Worm (Caenorhabditis elegans) whole organism, L4 larva: ENCODE measurements around the gene ndx-6.

Experiments
- D1046.2 ChIP-seq: fragments of 200-800 bp; sonication (Bioruptor generic); IDR thresholded peaks from 2 replicates; pipeline ENCODE4 v1.3.6; 2022; ENCODE audit warnings: missing genetic modification characterization, missing compliant biosample characterization
- F37D6.2 ChIP-seq: sonication (generic microtip); optimal IDR thresholded peaks from 2 replicates; lab custom pipeline; 2016; ENCODE audit warnings: mild to moderate bottlenecking, missing genetic modification characterization, missing compliant biosample characterization
- T26A8.4 ChIP-seq: fragments of 200-800 bp; sonication (Bioruptor generic); IDR thresholded peaks from 2 replicates; pipeline ENCODE4 v1.3.6; 2022; ENCODE audit warnings: missing genetic modification characterization, missing compliant biosample characterization
- Y105C5A.15 ChIP-seq: fragments of 200-800 bp; sonication (Bioruptor generic); IDR thresholded peaks from 2 replicates; pipeline ENCODE4 v1.3.6; 2022; ENCODE audit warnings: missing genetic modification characterization, missing compliant biosample characterization
- aha-1 ChIP-seq: fragments of 150-350 bp; peaks from one replicate; lab custom pipeline; 2014; ENCODE audit warnings: missing biosample characterization, missing genetic modification characterization
- ceh-20 ChIP-seq: fragments of 200-800 bp; sonication (Bioruptor generic); IDR thresholded peaks from 2 replicates; pipeline ENCODE4 v1.3.6; 2022; ENCODE audit warnings: missing genetic modification reagents, missing genetic modification characterization, missing compliant biosample characterization
- ceh-28 ChIP-seq: fragments of 150-350 bp; optimal IDR thresholded peaks from 2 replicates; lab custom pipeline; 2014; ENCODE audit warnings: missing biosample characterization, missing genetic modification reagents, missing genetic modification characterization
- ceh-62 ChIP-seq: sonication (generic microtip); optimal IDR thresholded peaks from 2 replicates; lab custom pipeline; 2017; ENCODE audit warnings: missing biosample characterization, missing genetic modification characterization
- cey-2 ChIP-seq: sonication (generic microtip); optimal IDR thresholded peaks from 3 replicates; lab custom pipeline; 2017; ENCODE audit warnings: missing genetic modification characterization, mild to moderate bottlenecking, missing compliant biosample characterization, antibody characterized with exemption, borderline replicate concordance; ENCODE audit not compliant: insufficient read depth
- ctbp-1 ChIP-seq: fragments of 200-800 bp; sonication (Bioruptor generic); IDR thresholded peaks from 2 replicates; pipeline ENCODE4 v1.3.6; 2022; ENCODE audit warnings: missing genetic modification reagents, missing genetic modification characterization, missing compliant biosample characterization
- daf-8 ChIP-seq: fragments of 200-800 bp; sonication (Bioruptor generic); IDR thresholded peaks from 2 replicates; pipeline ENCODE4 v1.3.6; 2022; ENCODE audit warnings: missing genetic modification characterization, missing compliant biosample characterization
- dmd-8 ChIP-seq: fragments of 200-800 bp; sonication (Bioruptor generic); IDR thresholded peaks from 2 replicates; pipeline ENCODE4 v1.3.6; 2022; ENCODE audit warnings: missing genetic modification characterization, missing compliant biosample characterization
- duxl-1 ChIP-seq: sonication (generic microtip); optimal IDR thresholded peaks from 2 replicates; lab custom pipeline; 2016; ENCODE audit warnings: mild to moderate bottlenecking, missing genetic modification characterization, moderate library complexity, missing compliant biosample characterization; ENCODE audit not compliant: poor library complexity
- egl-43 ChIP-seq: fragments of 200-800 bp; sonication (Bioruptor generic); IDR thresholded peaks from 2 replicates; pipeline ENCODE4 v1.3.6; 2022; ENCODE audit warnings: missing genetic modification reagents, missing genetic modification characterization, missing compliant biosample characterization
- fkh-10 ChIP-seq: fragments of 150-350 bp; optimal IDR thresholded peaks from 2 replicates; lab custom pipeline; 2014; ENCODE audit warnings: missing biosample characterization, missing genetic modification reagents, missing genetic modification characterization
- gei-8 ChIP-seq: fragments of 200-800 bp; sonication (Bioruptor generic); optimal IDR thresholded peaks from 2 replicates; lab custom pipeline; 2018; ENCODE audit warnings: mild to moderate bottlenecking, missing genetic modification characterization, missing compliant biosample characterization
- hif-1 ChIP-seq, 2 experiments: sonication (generic microtip); optimal IDR thresholded peaks; 2 replicates each; lab custom pipeline; 2016 to 2017; ENCODE audit warnings: missing compliant biosample characterization in 2 of 2, missing genetic modification characterization in 2 of 2, missing genetic modification reagents in 2 of 2, missing genotype in 2 of 2, mild to moderate bottlenecking in 1 of 2
- hlh-30 ChIP-seq: sonication (generic microtip); optimal IDR thresholded peaks from 2 replicates; lab custom pipeline; 2017; ENCODE audit warnings: antibody characterized with exemption, mild to moderate bottlenecking, missing genetic modification characterization, missing compliant biosample characterization; ENCODE audit not compliant: insufficient read depth
- hmg-1.1 ChIP-seq: fragments of 200-800 bp; sonication (Bioruptor generic); IDR thresholded peaks from 2 replicates; pipeline ENCODE4 v1.3.6; 2022; ENCODE audit warnings: missing genetic modification reagents, missing genetic modification characterization, missing compliant biosample characterization
- lir-3 ChIP-seq: sonication (generic microtip); optimal IDR thresholded peaks from 2 replicates; lab custom pipeline; 2016; ENCODE audit warnings: mild to moderate bottlenecking, missing genetic modification characterization, missing compliant biosample characterization
- mes-2 ChIP-seq: sonication (generic microtip); optimal IDR thresholded peaks from 2 replicates; lab custom pipeline; 2016; ENCODE audit warnings: missing genotype, mild to moderate bottlenecking, missing genetic modification characterization, missing compliant biosample characterization; ENCODE audit not compliant: poor library complexity, severe bottlenecking
- mxl-2 ChIP-seq: fragments of 200-800 bp; sonication (Bioruptor generic); conservative IDR thresholded peaks from 2 replicates; pipeline ENCODE4 v1.3.6; 2022; ENCODE audit warnings: missing genetic modification reagents, missing genetic modification characterization, missing compliant biosample characterization
- nhr-111 ChIP-seq: fragments of 200-800 bp; sonication (Bioruptor generic); optimal IDR thresholded peaks from 2 replicates; lab custom pipeline; 2018; ENCODE audit warnings: mild to moderate bottlenecking, missing genetic modification characterization, missing compliant biosample characterization
- nhr-28 ChIP-seq: fragments of 150-350 bp; optimal IDR thresholded peaks from 2 replicates; lab custom pipeline; 2014; ENCODE audit warnings: missing biosample characterization, missing genetic modification characterization
- nhr-6 ChIP-seq: fragments of 150-350 bp; optimal IDR thresholded peaks from 2 replicates; lab custom pipeline; 2014; ENCODE audit warnings: missing biosample characterization, missing genetic modification characterization
- pqm-1 ChIP-seq: sonication (generic microtip); optimal IDR thresholded peaks from 2 replicates; lab custom pipeline; 2017; ENCODE audit warnings: missing biosample characterization, missing genetic modification characterization
- saeg-2 ChIP-seq: fragments of 200-800 bp; sonication (Bioruptor generic); IDR thresholded peaks from 2 replicates; pipeline ENCODE4 v1.3.6; 2022; ENCODE audit warnings: missing genetic modification reagents, missing genetic modification characterization, missing compliant biosample characterization
- snpc-1.2 ChIP-seq: fragments of 200-800 bp; sonication (Bioruptor generic); IDR thresholded peaks from 2 replicates; pipeline ENCODE4 v1.3.6; 2022; ENCODE audit warnings: missing genetic modification reagents, missing genetic modification characterization, missing compliant biosample characterization
- spr-1 ChIP-seq: sonication (generic microtip); optimal IDR thresholded peaks from 2 replicates; lab custom pipeline; 2016; ENCODE audit warnings: mild to moderate bottlenecking, missing genetic modification characterization, missing compliant biosample characterization
- tra-1 ChIP-seq: fragments of 200-800 bp; sonication (Bioruptor generic); IDR thresholded peaks from 2 replicates; pipeline ENCODE4 v1.3.6; 2022; ENCODE audit warnings: missing genetic modification reagents, missing genetic modification characterization, missing compliant biosample characterization
- unc-39 ChIP-seq: sonication (generic microtip); optimal IDR thresholded peaks from 2 replicates; lab custom pipeline; 2017; ENCODE audit warnings: missing biosample characterization, missing genetic modification characterization
- unc-62 ChIP-seq, 3 experiments: fragments of 150-350 bp in 1 of 3; sonication (generic microtip); optimal IDR thresholded peaks in 2 of 3; peaks in 1 of 3; 1 replicate in 1 of 3; 2 replicates in 2 of 3; lab custom pipeline; 2014 to 2017; ENCODE audit warnings: missing biosample characterization in 3 of 3, missing genetic modification characterization in 3 of 3, missing genetic modification reagents in 3 of 3, missing genotype in 1 of 3
- zfp-3 ChIP-seq: fragments of 200-800 bp; sonication (Bioruptor generic); conservative IDR thresholded peaks from 2 replicates; pipeline ENCODE4 v1.3.6; 2022; ENCODE audit warnings: missing genetic modification reagents, missing genetic modification characterization, missing compliant biosample characterization

Gene ndx-6

DNA sequence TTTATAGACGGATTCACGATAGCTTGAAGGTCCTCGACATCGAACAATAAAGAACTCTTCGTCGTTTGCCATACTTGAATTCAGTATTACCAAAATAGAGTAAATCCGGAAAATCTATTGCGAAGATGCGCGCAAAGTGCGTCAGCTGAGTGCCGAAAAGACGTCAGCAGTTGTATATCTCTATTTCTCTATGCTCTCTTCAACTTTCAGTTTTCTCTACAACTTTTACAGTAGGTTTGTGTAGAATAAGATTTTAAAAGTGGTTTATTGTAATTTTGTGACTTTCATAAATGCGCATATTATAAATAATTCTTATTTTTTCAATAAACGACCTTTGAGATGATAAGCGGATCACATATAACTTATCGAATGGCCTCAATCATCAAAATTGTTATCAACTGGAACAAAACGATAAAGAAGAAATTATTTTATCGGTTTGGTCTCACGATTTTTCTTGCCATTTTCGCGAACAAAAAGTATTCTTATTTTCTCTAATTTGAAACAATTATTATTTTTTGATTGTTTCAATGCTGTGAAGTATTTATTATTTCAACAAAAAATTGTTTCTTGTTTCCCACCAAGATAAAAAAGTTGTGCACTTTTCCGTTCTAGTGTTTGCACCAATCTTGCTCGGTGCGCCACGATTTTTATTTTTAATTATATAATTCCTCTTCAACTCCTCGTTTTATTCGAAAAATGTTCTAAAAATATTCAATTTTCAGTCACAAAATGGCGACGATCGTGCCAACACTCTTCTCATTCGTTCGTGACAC lies 16.2 kb downstream of the ndx-6 start, which contains the start of the genes agt-2 and F09E5.3 (continued):
- TF ChIP-seq nhr-111 (GFP tag; lab: Kevin White, UChicago), result no peak
- no peak for TF ChIP-seq Y105C5A.15 (GFP tag; lab: Robert Waterston, UW)
- no peak for TF ChIP-seq unc-39 (tag; lab: Kevin White, UChicago)
- TF ChIP-seq fkh-10 (GFP tag; lab: Kevin White, UChicago), result peak; percentile 86
- TF ChIP-seq ceh-20, result peak; percentile 85
- no peak for TF ChIP-seq cey-2
- TF ChIP-seq T26A8.4 (GFP tag; lab: Robert Waterston, UW), result peak; percentile 90
- peak; percentile 58 for TF ChIP-seq nhr-6 (tag; lab: Kevin White, UChicago)
- TF ChIP-seq ctbp-1 (GFP tag; lab: Robert Waterston, UW), result peak; percentile 80; the same call in 1 of the 2 replicates
- TF ChIP-seq snpc-1.2, result no peak
- TF ChIP-seq zfp-3 (GFP tag; lab: Robert Waterston, UW), result peak; percentile 74
- peak; percentile 83 for TF ChIP-seq F37D6.2 (tag; lab: Kevin White, UChicago)
- TF ChIP-seq unc-62 (GFP tag; optimal IDR thresholded peaks at IDR 0.05 in 1 of 2; lab: Kevin White, UChicago), result peak in 1 of 2 experiments; percentile 88
- TF ChIP-seq unc-62 (tag; optimal IDR thresholded peaks at IDR 0.05; lab: Kevin White, UChicago), result no peak
- no peak for TF ChIP-seq D1046.2
- TF ChIP-seq, all 104 proteins: peak for 50

DNA sequence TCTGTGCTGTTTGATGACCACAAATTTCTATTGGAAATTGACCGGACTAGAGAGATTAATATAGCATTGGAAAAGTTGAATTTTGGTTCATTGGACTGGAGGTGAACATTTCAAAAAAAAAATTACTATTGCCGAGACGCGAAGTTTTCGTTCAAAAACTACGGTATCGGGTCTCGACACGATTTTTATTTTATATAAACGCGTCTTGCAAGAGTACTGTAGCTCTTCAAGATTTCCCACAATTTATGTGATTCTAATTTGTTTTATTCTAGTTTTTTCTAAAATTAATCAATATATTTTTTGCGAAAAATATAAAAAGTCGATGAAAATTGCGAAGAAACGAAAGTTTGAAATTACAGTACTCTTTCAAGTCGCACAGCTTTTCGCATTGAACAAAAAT lies 19.0 kb downstream of the ndx-6 start, which contains the start of gene F09E5.12:
Gene F09E5.12, minus strand, starts transcription at position 101 of the 400 bp plus-strand sequence.
- TF ChIP-seq aha-1 (tag; lab: Kevin White, UChicago) (peak; percentile 3), mes-2 (no peak)
- TF ChIP-seq, all 104 proteins: peak for 1

DNA sequence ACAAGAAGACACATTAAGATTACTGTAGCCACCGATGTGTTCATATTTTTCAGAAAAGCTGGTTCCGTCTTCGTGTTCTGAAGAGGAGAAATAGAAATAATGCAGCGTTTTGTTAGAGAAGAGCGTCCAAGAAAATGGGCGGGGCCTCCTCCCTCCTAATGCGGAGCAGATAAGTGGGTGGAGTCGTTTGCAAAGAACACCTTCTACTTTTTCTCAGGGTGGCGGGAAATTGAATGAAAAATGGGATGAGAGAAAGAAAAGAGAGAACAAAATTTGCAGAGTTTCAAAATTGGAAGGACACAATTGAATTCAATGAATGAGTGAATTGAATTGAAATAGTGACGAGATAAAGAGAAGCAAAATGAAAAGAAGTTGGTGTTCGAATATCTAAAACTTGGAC lies 24.0 kb downstream of the ndx-6 start, which contains the start of gene F09E5.16:
Gene F09E5.16, minus strand, starts transcription at position 101 of the 400 bp plus-strand sequence.
- TF ChIP-seq nhr-28 (tag; lab: Kevin White, UChicago) (no peak), tra-1 (GFP tag; lab: Robert Waterston, UW) (no peak), hlh-30 (tag; lab: Kevin White, UChicago) (no peak), gei-8 (GFP tag; lab: Kevin White, UChicago) (no peak), lir-3 (no peak), ceh-62 (no peak)

DNA sequence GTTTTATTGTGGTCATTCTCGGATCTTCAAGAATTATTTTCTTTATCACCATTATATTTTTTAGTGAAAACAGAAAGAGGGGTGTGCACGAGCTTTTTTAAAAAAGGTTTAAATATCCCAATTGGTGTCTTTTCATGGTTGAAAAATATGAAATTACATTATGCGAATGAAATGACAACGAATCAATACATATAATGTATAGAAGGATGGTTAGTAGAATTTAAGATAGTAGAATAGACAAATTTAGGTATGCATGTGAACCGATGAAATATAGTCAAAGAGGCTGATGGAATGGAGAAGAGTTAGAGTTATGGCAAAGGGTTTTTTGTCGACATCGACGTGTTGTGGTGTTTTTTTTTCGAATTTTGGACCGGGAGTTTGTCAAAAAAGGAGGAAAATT lies 25.2 kb downstream of the ndx-6 start:
- TF ChIP-seq unc-62 (GFP tag; optimal IDR thresholded peaks at IDR 0.05 in 1 of 2; lab: Kevin White, UChicago) (peak in 1 of 2 experiments; percentile 90), unc-62 (tag; optimal IDR thresholded peaks at IDR 0.05; lab: Kevin White, UChicago) (no peak), aha-1 (tag; lab: Kevin White, UChicago) (peak; percentile 22), mxl-2 (GFP tag; lab: Robert Waterston, UW) (no peak), dmd-8 (no peak), spr-1 (tag; lab: Kevin White, UChicago) (no peak), pqm-1 (tag; lab: Kevin White, UChicago) (no peak)

DNA sequence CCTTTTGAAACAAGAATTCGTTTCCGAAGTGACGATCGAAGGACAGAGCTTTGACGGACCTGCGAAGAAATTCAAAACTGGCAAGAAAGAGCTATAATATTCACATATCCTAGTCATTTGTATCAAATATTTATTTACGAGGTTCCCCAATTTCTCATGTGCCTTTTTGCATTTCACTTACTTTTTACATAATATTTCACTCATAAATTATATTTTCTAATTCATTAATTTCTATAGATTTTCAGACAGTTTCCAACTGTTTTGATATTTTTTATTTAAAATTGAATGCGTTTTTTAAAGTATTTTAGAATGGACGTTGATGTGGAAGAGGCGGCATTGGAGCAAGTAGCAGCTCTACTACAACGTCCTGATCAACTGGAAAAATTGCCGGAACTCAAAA lies 30.4 kb downstream of the ndx-6 start, which contains the start of gene sec-6:
Gene sec-6, plus strand, starts transcription at position 301 of the 400 bp plus-strand sequence.
- no peak for TF ChIP-seq ceh-28 (tag; lab: Kevin White, UChicago)
- no peak for TF ChIP-seq daf-8
- no peak for TF ChIP-seq hmg-1.1 (GFP tag; lab: Robert Waterston, UW)
- no peak for TF ChIP-seq hif-1 (tag; optimal IDR thresholded peaks at IDR 0.05; lab: Kevin White, UChicago)
- no peak for TF ChIP-seq pqm-1 (tag; lab: Kevin White, UChicago)
- no peak for TF ChIP-seq duxl-1
- no peak for TF ChIP-seq zfp-3 (GFP tag; lab: Robert Waterston, UW)
- no peak for TF ChIP-seq saeg-2 (GFP tag; lab: Robert Waterston, UW)
- no peak for TF ChIP-seq egl-43
